Worm (Caenorhabditis elegans): ENCODE results near the gene npr-38.

DNA sequence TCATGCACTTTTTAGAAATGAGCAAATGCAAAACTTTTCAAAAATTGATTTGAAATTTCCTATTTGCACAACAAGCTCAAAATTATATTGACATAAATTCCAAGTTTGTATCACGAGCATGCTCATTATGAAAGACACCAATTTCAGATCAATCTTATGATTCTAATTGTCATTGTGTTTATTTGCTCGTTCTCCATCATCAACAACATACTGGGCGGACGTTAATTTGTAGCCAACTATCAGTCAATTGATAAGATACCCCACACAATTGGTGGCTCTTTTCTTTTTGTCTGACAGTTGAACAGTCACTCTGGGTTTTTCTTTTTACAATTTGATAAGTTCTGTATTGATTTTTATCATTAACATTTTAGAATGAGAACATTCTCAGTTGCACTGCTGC is 39.8 kb upstream of the npr-38 start, which contains the start of gene lro-1:
- TF ChIP-seq ama-1 (optimal IDR thresholded peaks at IDR 0.05) (no peak), F37D6.2 (tag; optimal IDR thresholded peaks at IDR 0.05) (no peak), nhr-76 (tag; optimal IDR thresholded peaks at IDR 0.05) (no peak), ZK546.5 (tag; optimal IDR thresholded peaks at IDR 0.05) (no peak)

Data from whole organism, L4 larva.